Worm (Caenorhabditis elegans) whole organism, L4 larva: ENCODE results near the gene flad-1.

Experiments
- ama-1 ChIP-seq: fragments of 150-350 bp; optimal IDR thresholded peaks from 2 replicates; lab custom pipeline; 2014; ENCODE audit warnings: inconsistent platforms, mixed read lengths
- daf-8 ChIP-seq: fragments of 200-800 bp; sonication (Bioruptor generic); IDR thresholded peaks from 2 replicates; pipeline ENCODE4 v1.3.6; 2022; ENCODE audit warnings: missing genetic modification characterization, missing compliant biosample characterization
- fos-1 ChIP-seq: fragments of 150-350 bp; optimal IDR thresholded peaks from 2 replicates; lab custom pipeline; 2014; ENCODE audit warnings: missing biosample characterization, missing genetic modification characterization
- gei-8 ChIP-seq: fragments of 200-800 bp; sonication (Bioruptor generic); optimal IDR thresholded peaks from 2 replicates; lab custom pipeline; 2018; ENCODE audit warnings: mild to moderate bottlenecking, missing genetic modification characterization, missing compliant biosample characterization
- lsy-2 ChIP-seq, 2 experiments: fragments of 150-350 bp in 1 of 2; sonication (generic microtip) in 1 of 2; optimal IDR thresholded peaks; 2 replicates each; lab custom pipeline; 2014 to 2017; ENCODE audit warnings: missing biosample characterization in 2 of 2, missing genetic modification characterization in 2 of 2
- nhr-11 ChIP-seq: fragments of 150-350 bp; optimal IDR thresholded peaks from 2 replicates; lab custom pipeline; 2014; ENCODE audit warnings: missing biosample characterization, missing genetic modification characterization
- nhr-237 ChIP-seq: sonication (generic microtip); optimal IDR thresholded peaks from 2 replicates; lab custom pipeline; 2017; ENCODE audit warnings: missing biosample characterization, missing genetic modification characterization
- nhr-28 ChIP-seq: fragments of 150-350 bp; optimal IDR thresholded peaks from 2 replicates; lab custom pipeline; 2014; ENCODE audit warnings: missing biosample characterization, missing genetic modification characterization
- pha-4 ChIP-seq, 2 experiments: fragments of 150-350 bp in 1 of 2; fragments of 200-800 bp in 1 of 2; sonication (Bioruptor generic) in 1 of 2; IDR thresholded peaks in 1 of 2; optimal IDR thresholded peaks in 1 of 2; 2 replicates each; pipeline versions ENCODE4 v1.3.6 to Lab custom; 2014 to 2022; ENCODE audit warnings: missing genetic modification characterization in 2 of 2, missing genetic modification reagents in 2 of 2, missing biosample characterization in 1 of 2, missing compliant biosample characterization in 1 of 2
- skn-1 ChIP-seq: fragments of 150-350 bp; optimal IDR thresholded peaks from 2 replicates; lab custom pipeline; 2014; ENCODE audit warnings: missing biosample characterization, missing genetic modification characterization
- tra-1 ChIP-seq: fragments of 200-800 bp; sonication (Bioruptor generic); IDR thresholded peaks from 2 replicates; pipeline ENCODE4 v1.3.6; 2022; ENCODE audit warnings: missing genetic modification reagents, missing genetic modification characterization, missing compliant biosample characterization
- unc-39 ChIP-seq: sonication (generic microtip); optimal IDR thresholded peaks from 2 replicates; lab custom pipeline; 2017; ENCODE audit warnings: missing biosample characterization, missing genetic modification characterization

ce11 chrII:9920468-9920867, 23.5 kb upstream of the flad-1 start, which contains the start of gene pho-10:
- TF ChIP-seq daf-8 (GFP tag; lab: Robert Waterston, UW) (no peak), nhr-28 (no peak), unc-39 (tag; lab: Kevin White, UChicago) (no peak), tra-1 (GFP tag; lab: Robert Waterston, UW) (no peak), fos-1 (no peak), skn-1 (no peak), pha-4 (GFP tag; IDR thresholded peaks at IDR 0.05; lab: Robert Waterston, UW) (no peak), pha-4 (tag; optimal IDR thresholded peaks at IDR 0.05; lab: Kevin White, UChicago) (no peak), nhr-237 (tag; lab: Kevin White, UChicago) (no peak), ama-1 (lab: Kevin White, UChicago) (no peak), gei-8 (no peak), nhr-11 (tag; lab: Kevin White, UChicago) (no peak), lsy-2 (tag; optimal IDR thresholded peaks at IDR 0.05; lab: Kevin White, UChicago) (no peak)
